Worm (Caenorhabditis elegans): ENCODE results near the gene srw-59.

The srw-59 gene

DNA sequence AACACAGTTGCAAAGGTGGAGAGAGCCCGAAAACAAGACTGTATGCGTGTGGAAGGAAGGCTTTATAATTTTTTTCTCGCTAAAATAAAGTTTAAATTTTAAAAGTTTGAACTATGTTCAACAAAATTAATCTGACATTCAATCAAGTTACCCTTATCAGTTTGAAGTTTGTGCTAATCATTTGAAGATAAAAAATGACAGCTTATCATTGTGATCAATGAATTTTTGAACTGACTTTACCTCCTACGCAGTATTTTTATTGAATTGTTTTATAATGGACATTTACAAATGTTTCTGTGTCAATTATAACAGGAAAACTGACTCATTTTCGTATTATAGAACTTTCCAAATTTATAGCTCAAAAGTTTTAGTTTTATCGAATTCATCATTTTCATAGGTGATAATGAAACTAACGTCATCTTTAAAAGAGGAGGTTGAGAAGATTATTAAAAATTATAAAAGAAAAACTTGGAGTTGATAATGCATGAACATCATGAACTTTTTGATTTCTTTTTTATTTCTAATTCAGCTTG, 27.5 kb upstream of the srw-59 start, which contains the start of gene oac-20:
Gene oac-20 (plus strand): TSS at position 483 of the 533 bp plus-strand sequence.
- TF ChIP-seq daf-12 (tag; optimal IDR thresholded peaks at IDR 0.05), result no peak
- TF ChIP-seq nhr-102 (tag; optimal IDR thresholded peaks at IDR 0.05), result no peak
- peak; percentile 96 for TF ChIP-seq dmd-6 (GFP tag; IDR thresholded peaks at IDR 0.05)
- peak; percentile 16 for TF ChIP-seq nhr-48 (tag; optimal IDR thresholded peaks at IDR 0.05)
- TF ChIP-seq tra-1 (GFP tag; IDR thresholded peaks at IDR 0.05), result 0 out of 2 replicates have a peak, but pooled peaks have one; percentile 58
- TF ChIP-seq pqm-1 (tag; optimal IDR thresholded peaks at IDR 0.05), result peak; percentile 90
- TF ChIP-seq dmd-8 (GFP tag; IDR thresholded peaks at IDR 0.05), result no peak
- TF ChIP-seq lin-13 (GFP tag; optimal IDR thresholded peaks at IDR 0.05), result no peak
- no peak for TF ChIP-seq lin-38 (GFP tag; IDR thresholded peaks at IDR 0.05)
- TF ChIP-seq R02D3.7 (tag; optimal IDR thresholded peaks at IDR 0.05), result no peak
- TF ChIP-seq rbr-2 (tag; optimal IDR thresholded peaks at IDR 0.05), result no peak
- no peak for TF ChIP-seq ceh-32 (tag; optimal IDR thresholded peaks at IDR 0.05; ENCODE audit: poor library complexity)
- no peak for TF ChIP-seq lim-7 (GFP tag; IDR thresholded peaks at IDR 0.05)
- TF ChIP-seq ceh-82 (tag; optimal IDR thresholded peaks at IDR 0.05), result no peak
- TF ChIP-seq nhr-6 (tag; optimal IDR thresholded peaks at IDR 0.05), result no peak
- TF ChIP-seq php-3 (GFP tag; IDR thresholded peaks at IDR 0.05), result peak; percentile 66
- no peak for TF ChIP-seq T26A8.4 (GFP tag; IDR thresholded peaks at IDR 0.05)
- TF ChIP-seq unc-130 (GFP tag; optimal IDR thresholded peaks at IDR 0.05), result no peak
- TF ChIP-seq ZK546.5 (tag; optimal IDR thresholded peaks at IDR 0.05), result no peak
- no peak for TF ChIP-seq pha-4 (GFP tag; IDR thresholded peaks at IDR 0.05)
- no peak for TF ChIP-seq pha-4 (tag; optimal IDR thresholded peaks at IDR 0.05)
- TF ChIP-seq mep-1 (tag; optimal IDR thresholded peaks at IDR 0.05), result no peak
- no peak for TF ChIP-seq spr-3 (GFP tag; optimal IDR thresholded peaks at IDR 0.05)
- TF ChIP-seq ces-1 (GFP tag; optimal IDR thresholded peaks at IDR 0.05), result no peak
- no peak for TF ChIP-seq attf-4 (tag; optimal IDR thresholded peaks at IDR 0.05)
- TF ChIP-seq fkh-10 (GFP tag; optimal IDR thresholded peaks at IDR 0.05), result no peak
- no peak for TF ChIP-seq duxl-1 (tag; optimal IDR thresholded peaks at IDR 0.05; ENCODE audit: poor library complexity)
- TF ChIP-seq nhr-237 (tag; optimal IDR thresholded peaks at IDR 0.05), result no peak
- TF ChIP-seq jun-1 (tag; optimal IDR thresholded peaks at IDR 0.05), result no peak
- no peak for TF ChIP-seq spr-1 (tag; optimal IDR thresholded peaks at IDR 0.05)
- no peak for TF ChIP-seq hif-1 (tag; optimal IDR thresholded peaks at IDR 0.05)
- TF ChIP-seq zip-11 (GFP tag; IDR thresholded peaks at IDR 0.05), result no peak
- no peak for TF ChIP-seq skn-1 (tag; optimal IDR thresholded peaks at IDR 0.05)
- TF ChIP-seq nhr-77 (tag; optimal IDR thresholded peaks at IDR 0.05), result peak; percentile 61
- no peak for TF ChIP-seq hlh-11 (tag; optimal IDR thresholded peaks at IDR 0.05)
- TF ChIP-seq gei-8 (GFP tag; optimal IDR thresholded peaks at IDR 0.05), result no peak
- TF ChIP-seq dve-1 (tag; optimal IDR thresholded peaks at IDR 0.05; ENCODE audit: insufficient read depth), result no peak

ce11 chrV:15975845-15976244, 25.0 kb upstream of the srw-59 start, which contains the start of gene clec-232:
Gene clec-232, plus strand, starts transcription at chrV:15976145.
- TF ChIP-seq T26A8.4 (GFP tag; IDR thresholded peaks at IDR 0.05) (no peak), nhr-42 (GFP tag; IDR thresholded peaks at IDR 0.05) (no peak), F37D6.2 (tag; optimal IDR thresholded peaks at IDR 0.05) (no peak), tra-1 (GFP tag; IDR thresholded peaks at IDR 0.05) (no peak), nhr-11 (tag; optimal IDR thresholded peaks at IDR 0.05) (no peak), ztf-7 (tag; optimal IDR thresholded peaks at IDR 0.05) (no peak), ces-1 (GFP tag; optimal IDR thresholded peaks at IDR 0.05) (no peak)
